Fruit fly (Drosophila melanogaster): ENCODE data around the gene CG13002.

dm6 chrX:16918767-16919336 is 29.2 kb downstream of the CG13002 start:
- no peak for TF ChIP-seq kay (GFP tag; ENCODE audit: borderline replicate concordance)
- TF ChIP-seq ovo (GFP tag; optimal IDR thresholded peaks at IDR 0.05) = no peak
- no peak for TF ChIP-seq CG7045 (GFP tag; optimal IDR thresholded peaks at IDR 0.05)
- TF ChIP-seq Hr96 (GFP tag; optimal IDR thresholded peaks at IDR 0.05) = no peak
- TF ChIP-seq toe (GFP tag; optimal IDR thresholded peaks at IDR 0.05) = no peak
- no peak for TF ChIP-seq bab1 (GFP tag; optimal IDR thresholded peaks at IDR 0.05)

All from whole organism, adult.